Worm (Caenorhabditis elegans) whole organism, L1 larva: ENCODE results near the gene mpst-7.

ENCODE experiments used
- C04F5.9 ChIP-seq: sonication (generic microtip); optimal IDR thresholded peaks from 2 replicates; lab custom pipeline; 2016; ENCODE audit warnings: missing genetic modification characterization, missing compliant biosample characterization
- C16A3.4 ChIP-seq: fragments of 150-350 bp; optimal IDR thresholded peaks from 2 replicates; lab custom pipeline; 2014; ENCODE audit warnings: missing biosample characterization, missing genetic modification characterization
- F16B12.6 ChIP-seq: fragments of 150-350 bp; optimal IDR thresholded peaks from 2 replicates; lab custom pipeline; 2014; ENCODE audit warnings: missing biosample characterization, missing genetic modification characterization
- Y116A8C.19 ChIP-seq: sonication (generic microtip); optimal IDR thresholded peaks from 2 replicates; lab custom pipeline; 2016; ENCODE audit warnings: missing compliant biosample characterization, missing genetic modification characterization, borderline replicate concordance
- aha-1 ChIP-seq: fragments of 150-350 bp; optimal IDR thresholded peaks from 2 replicates; lab custom pipeline; 2014; ENCODE audit warnings: missing biosample characterization, missing genetic modification characterization
- ama-1 ChIP-seq: fragments of 150-350 bp; optimal IDR thresholded peaks from 2 replicates; lab custom pipeline; 2014
- blmp-1 ChIP-seq: fragments of 150-350 bp; optimal IDR thresholded peaks from 2 replicates; lab custom pipeline; 2014; ENCODE audit warnings: missing biosample characterization, missing genetic modification characterization
- ceh-82 ChIP-seq, 3 experiments: fragments of 150-350 bp in 1 of 3; sonication (generic microtip) in 2 of 3; optimal IDR thresholded peaks; 2 replicates each; lab custom pipeline; 2014 to 2017; ENCODE audit warnings: missing biosample characterization in 3 of 3, missing genetic modification characterization in 3 of 3
- efl-1 ChIP-seq, 4 experiments: fragments of 150-350 bp; optimal IDR thresholded peaks in 3 of 4; peaks in 1 of 4; 1 replicate in 1 of 4; 2 replicates in 3 of 4; lab custom pipeline; 2014; ENCODE audit warnings: missing biosample characterization in 2 of 4, missing genetic modification characterization in 2 of 4, missing genetic modification reagents in 2 of 4
- elt-2 ChIP-seq: sonication (generic microtip); optimal IDR thresholded peaks from 2 replicates; lab custom pipeline; 2016; ENCODE audit warnings: missing genetic modification characterization, mild to moderate bottlenecking, inconsistent platforms, missing compliant biosample characterization, missing genetic modification reagents
- ets-5 ChIP-seq: fragments of 200-800 bp; sonication (Bioruptor generic); IDR thresholded peaks from 2 replicates; pipeline ENCODE4 v1.3.6; 2022; ENCODE audit warnings: missing genetic modification characterization, missing compliant biosample characterization
- fkh-8 ChIP-seq: sonication (generic microtip); optimal IDR thresholded peaks from 2 replicates; lab custom pipeline; 2016; ENCODE audit warnings: mild to moderate bottlenecking, missing genetic modification characterization, missing compliant biosample characterization
- fos-1 ChIP-seq: fragments of 150-350 bp; optimal IDR thresholded peaks from 2 replicates; lab custom pipeline; 2014; ENCODE audit warnings: missing biosample characterization, missing genetic modification characterization
- grh-1 ChIP-seq: fragments of 200-800 bp; sonication (Bioruptor generic); IDR thresholded peaks from 2 replicates; pipeline ENCODE4 v1.3.6; 2022; ENCODE audit warnings: missing genetic modification reagents, missing genetic modification characterization, missing compliant biosample characterization
- hlh-17 ChIP-seq: fragments of 200-800 bp; sonication (Bioruptor generic); optimal IDR thresholded peaks from 2 replicates; lab custom pipeline; 2018; ENCODE audit warnings: missing genetic modification characterization, mild to moderate bottlenecking, missing compliant biosample characterization, moderate library complexity, borderline replicate concordance
- hlh-4 ChIP-seq: sonication (generic microtip); optimal IDR thresholded peaks from 2 replicates; lab custom pipeline; 2016; ENCODE audit warnings: mild to moderate bottlenecking, missing genetic modification characterization, missing compliant biosample characterization
- lir-3 ChIP-seq: sonication (generic microtip); optimal IDR thresholded peaks from 2 replicates; lab custom pipeline; 2016; ENCODE audit warnings: mild to moderate bottlenecking, missing genetic modification characterization, moderate library complexity, missing compliant biosample characterization; ENCODE audit not compliant: poor library complexity
- mdl-1 ChIP-seq, 2 experiments: fragments of 150-350 bp; optimal IDR thresholded peaks; 2 replicates each; lab custom pipeline; 2014 to 2017; ENCODE audit warnings: missing biosample characterization in 2 of 2, missing genetic modification characterization in 2 of 2, inconsistent platforms in 1 of 2
- mep-1 ChIP-seq: fragments of 150-350 bp; optimal IDR thresholded peaks from 2 replicates; lab custom pipeline; 2014; ENCODE audit warnings: missing biosample characterization, missing genetic modification characterization
- nhr-12 ChIP-seq: sonication (generic microtip); optimal IDR thresholded peaks from 2 replicates; lab custom pipeline; 2017; ENCODE audit warnings: missing biosample characterization, missing genetic modification characterization
- nhr-28 ChIP-seq: fragments of 150-350 bp; optimal IDR thresholded peaks from 2 replicates; lab custom pipeline; 2014; ENCODE audit warnings: missing biosample characterization, missing genetic modification characterization
- nhr-47 ChIP-seq: sonication (generic microtip); optimal IDR thresholded peaks from 2 replicates; lab custom pipeline; 2016; ENCODE audit warnings: mild to moderate bottlenecking, missing genetic modification characterization, moderate library complexity, missing compliant biosample characterization
- nhr-76 ChIP-seq: sonication (generic microtip); optimal IDR thresholded peaks from 2 replicates; lab custom pipeline; 2017; ENCODE audit warnings: missing biosample characterization, missing genetic modification characterization
- nhr-85 ChIP-seq: sonication (generic microtip); peaks from one replicate; lab custom pipeline; 2016; ENCODE audit warnings: missing genetic modification characterization, inconsistent platforms, missing compliant biosample characterization
- nhr-90 ChIP-seq: sonication (generic microtip); optimal IDR thresholded peaks from 2 replicates; lab custom pipeline; 2016; ENCODE audit warnings: mild to moderate bottlenecking, missing genetic modification characterization, missing compliant biosample characterization; ENCODE audit not compliant: poor library complexity
- pax-3 ChIP-seq: fragments of 200-800 bp; sonication (Bioruptor generic); optimal IDR thresholded peaks from 2 replicates; lab custom pipeline; 2018; ENCODE audit warnings: mild to moderate bottlenecking, missing genetic modification characterization, moderate library complexity, missing compliant biosample characterization
- pqm-1 ChIP-seq: sonication (generic microtip); optimal IDR thresholded peaks from 3 replicates; lab custom pipeline; 2017; ENCODE audit warnings: missing biosample characterization, missing genetic modification characterization
- skn-1 ChIP-seq: fragments of 150-350 bp; optimal IDR thresholded peaks from 2 replicates; lab custom pipeline; 2014; ENCODE audit warnings: missing biosample characterization, missing genetic modification characterization
- snpc-4 ChIP-seq: fragments of 150-350 bp; optimal IDR thresholded peaks from 2 replicates; lab custom pipeline; 2014; ENCODE audit warnings: missing biosample characterization, missing genetic modification characterization
- sox-4 ChIP-seq: sonication (generic microtip); optimal IDR thresholded peaks from 2 replicates; lab custom pipeline; 2016; ENCODE audit warnings: missing genetic modification characterization, missing compliant biosample characterization
- sptf-1 ChIP-seq: fragments of 150-350 bp; optimal IDR thresholded peaks from 2 replicates; lab custom pipeline; 2014; ENCODE audit warnings: missing biosample characterization, missing genetic modification characterization
- swsn-7 ChIP-seq: sonication (generic microtip); optimal IDR thresholded peaks from 2 replicates; lab custom pipeline; 2016; ENCODE audit warnings: missing genetic modification characterization, missing compliant biosample characterization
- tbx-2 ChIP-seq: sonication (generic microtip); optimal IDR thresholded peaks from 2 replicates; lab custom pipeline; 2016; ENCODE audit warnings: missing genetic modification characterization, missing compliant biosample characterization
- unc-62 ChIP-seq: fragments of 150-350 bp; optimal IDR thresholded peaks from 2 replicates; lab custom pipeline; 2014; ENCODE audit warnings: missing biosample characterization, missing genetic modification reagents, missing genetic modification characterization
- unc-86 ChIP-seq: sonication (generic microtip); optimal IDR thresholded peaks from 2 replicates; lab custom pipeline; 2016; ENCODE audit warnings: missing genetic modification characterization, missing compliant biosample characterization
- vab-15 ChIP-seq: sonication (generic microtip); optimal IDR thresholded peaks from 2 replicates; lab custom pipeline; 2017; ENCODE audit warnings: missing genotype, mild to moderate bottlenecking, missing genetic modification characterization, missing compliant biosample characterization
- xbp-1 ChIP-seq: sonication (generic microtip); optimal IDR thresholded peaks from 2 replicates; lab custom pipeline; 2016; ENCODE audit warnings: missing genetic modification characterization, missing compliant biosample characterization
- zag-1 ChIP-seq: fragments of 150-350 bp; optimal IDR thresholded peaks from 2 replicates; lab custom pipeline; 2014; ENCODE audit warnings: missing biosample characterization, missing genetic modification characterization
- zip-4 ChIP-seq: fragments of 200-800 bp; sonication (Bioruptor generic); optimal IDR thresholded peaks from 2 replicates; lab custom pipeline; 2018; ENCODE audit warnings: mild to moderate bottlenecking, missing genetic modification characterization, moderate library complexity, missing compliant biosample characterization
- ztf-11 ChIP-seq, 2 experiments: sonication (generic microtip); optimal IDR thresholded peaks; 2 replicates each; lab custom pipeline; 2016 to 2017; ENCODE audit warnings: missing genetic modification characterization in 2 of 2, missing biosample characterization in 1 of 2, missing compliant biosample characterization in 1 of 2

Gene mpst-7

DNA sequence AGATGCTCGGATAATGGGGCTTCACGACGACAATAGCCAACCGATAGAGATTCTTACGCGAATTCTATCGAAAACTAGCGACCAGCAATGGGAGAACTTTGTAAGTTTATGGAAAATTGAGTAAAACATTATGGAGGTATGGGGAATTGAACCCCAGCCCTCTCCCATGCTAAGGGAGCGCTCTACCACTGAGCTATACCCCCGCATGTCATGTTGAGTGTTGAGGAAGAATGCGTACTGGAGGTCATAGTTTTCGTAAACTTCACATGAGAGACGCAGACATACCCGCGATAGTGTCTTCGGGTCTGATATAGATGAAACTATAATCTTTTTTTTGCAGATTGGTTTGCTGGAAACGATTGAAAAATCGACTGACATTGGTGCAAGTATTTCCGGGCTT lies 42.4 kb upstream of the mpst-7 start (continued):
- TF ChIP-seq pax-3 (tag; lab: Kevin White, UChicago) = peak; percentile 71
- TF ChIP-seq unc-62 (GFP tag; lab: Kevin White, UChicago) = no peak
- TF ChIP-seq xbp-1 = peak; percentile 38
- TF ChIP-seq mdl-1 (tag; optimal IDR thresholded peaks at IDR 0.05; lab: Kevin White, UChicago) = peak in 1 of 2 experiments; percentile 74
- peak; percentile 67 for TF ChIP-seq mep-1 (tag; lab: Kevin White, UChicago)
- no peak for TF ChIP-seq grh-1 (GFP tag; lab: Robert Waterston, UW)
- TF ChIP-seq tbx-2 (tag; lab: Kevin White, UChicago) = peak; percentile 32
- TF ChIP-seq unc-86 (tag; lab: Kevin White, UChicago) = peak; percentile 1
- no peak for TF ChIP-seq hlh-17
- TF ChIP-seq blmp-1 (tag; lab: Kevin White, UChicago) = peak; percentile 18
- no peak for TF ChIP-seq F16B12.6 (tag; lab: Kevin White, UChicago)
- TF ChIP-seq efl-1 (optimal IDR thresholded peaks at IDR 0.05; lab: Kevin White, UChicago) = peak; percentile 50 to 56
- TF ChIP-seq efl-1 (GFP tag; optimal IDR thresholded peaks at IDR 0.05 in 1 of 2; lab: Kevin White, UChicago) = peak; percentile 28 to 94
- TF ChIP-seq hlh-4 = no peak
- peak; percentile 58 for TF ChIP-seq snpc-4 (tag; lab: Kevin White, UChicago)
- peak; percentile 75 for TF ChIP-seq nhr-47 (tag; lab: Kevin White, UChicago)
- peak; percentile 34 for TF ChIP-seq lir-3 (tag; lab: Kevin White, UChicago)
- no peak for TF ChIP-seq nhr-76
- TF ChIP-seq sox-4 (tag; lab: Kevin White, UChicago) = no peak
- TF ChIP-seq vab-15 = peak; percentile 41
- TF ChIP-seq nhr-90 = peak; percentile 55
- peak; percentile 58 for TF ChIP-seq swsn-7
- peak; percentile 20 to 58 (median 54) for TF ChIP-seq ceh-82 (tag; optimal IDR thresholded peaks at IDR 0.05; lab: Kevin White, UChicago)
- no peak for TF ChIP-seq pqm-1 (tag; lab: Kevin White, UChicago)
- TF ChIP-seq zag-1 (tag; lab: Kevin White, UChicago) = no peak
- TF ChIP-seq, all 84 proteins: peak for 41

DNA sequence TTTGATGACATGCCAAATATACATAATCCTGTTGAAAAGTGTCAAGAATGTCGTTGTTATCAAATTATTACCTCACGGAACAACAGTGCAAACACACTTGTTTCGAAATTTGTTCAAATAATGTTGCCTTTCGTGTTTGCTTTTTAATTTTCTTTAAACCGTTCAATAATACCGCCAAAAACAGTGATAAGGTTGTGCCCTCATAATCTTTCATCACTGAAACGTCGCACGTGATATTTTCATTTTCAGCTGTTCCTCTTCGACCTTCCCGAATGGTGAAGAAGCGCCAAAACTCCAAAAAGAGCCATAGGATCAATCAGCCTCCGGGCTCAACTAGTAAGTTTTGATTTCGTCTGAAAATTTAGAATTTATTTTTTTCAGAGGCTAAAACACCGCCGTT lies 41.1 kb upstream of the mpst-7 start, which contains the start of gene inft-2:
Gene inft-2, plus strand, starts transcription at position 248 of the 400 bp plus-strand sequence.
- TF ChIP-seq fkh-8 = no peak
- no peak for TF ChIP-seq efl-1 (optimal IDR thresholded peaks at IDR 0.05; lab: Kevin White, UChicago)
- TF ChIP-seq efl-1 (GFP tag; optimal IDR thresholded peaks at IDR 0.05 in 1 of 2; lab: Kevin White, UChicago) = peak in 1 of 2 experiments; percentile 52
- peak; percentile 25 for TF ChIP-seq elt-2 (tag; lab: Kevin White, UChicago)

DNA sequence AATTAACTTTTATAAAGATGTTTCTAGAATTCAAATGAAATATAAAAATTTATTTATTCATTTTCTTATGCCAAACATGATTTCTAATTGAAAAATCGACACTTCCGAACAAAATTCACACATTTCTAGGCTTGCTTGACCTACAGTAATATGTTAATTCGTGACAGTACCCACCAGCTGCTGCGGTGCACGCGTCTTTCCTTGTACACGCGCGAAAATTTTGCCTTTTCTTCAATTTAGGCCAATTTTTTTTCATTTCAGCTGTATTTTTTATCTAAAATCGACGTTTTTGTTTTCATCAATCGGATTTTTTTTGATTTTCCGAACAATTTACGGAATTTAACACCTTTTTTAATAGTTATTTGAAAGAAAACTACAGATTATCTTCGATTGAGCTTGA lies 39.1 kb upstream of the mpst-7 start:
- no peak for TF ChIP-seq fos-1
- TF ChIP-seq Y116A8C.19 (tag; lab: Kevin White, UChicago) = no peak
- no peak for TF ChIP-seq ama-1 (lab: Kevin White, UChicago)
- TF ChIP-seq ets-5 (GFP tag; lab: Robert Waterston, UW) = no peak
- no peak for TF ChIP-seq C16A3.4 (tag; lab: Kevin White, UChicago)

DNA sequence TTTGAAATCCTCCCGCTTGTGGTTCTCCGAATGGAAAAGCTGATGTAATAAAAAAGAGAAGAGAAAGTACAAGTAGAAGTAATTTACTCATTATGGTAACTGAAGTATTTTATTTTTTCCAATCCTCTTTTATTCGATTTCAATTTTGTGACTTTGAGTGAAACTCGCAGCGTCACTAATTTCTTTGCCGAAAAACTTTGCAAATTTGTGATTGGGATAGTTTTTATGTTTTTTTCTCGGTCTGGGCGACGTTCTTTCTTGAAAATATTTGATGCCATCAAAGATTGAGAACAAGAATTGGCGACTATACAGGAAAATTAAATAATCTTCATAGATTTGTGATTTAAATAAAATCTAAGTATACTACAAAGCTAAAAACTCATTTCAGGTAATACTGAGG lies 38.6 kb upstream of the mpst-7 start, which contains the start of gene far-4:
Gene far-4, minus strand, starts transcription at position 101 of the 400 bp plus-strand sequence.
- TF ChIP-seq tbx-2 (tag; lab: Kevin White, UChicago) (no peak), ama-1 (lab: Kevin White, UChicago) (no peak), C04F5.9 (tag; lab: Kevin White, UChicago) (no peak), nhr-85 (tag; lab: Kevin White, UChicago) (no peak), sptf-1 (no peak), nhr-12 (tag; lab: Kevin White, UChicago) (no peak), ztf-11 (tag; optimal IDR thresholded peaks at IDR 0.05; lab: Kevin White, UChicago) (no peak), xbp-1 (no peak), aha-1 (tag; lab: Kevin White, UChicago) (no peak), swsn-7 (no peak), F16B12.6 (tag; lab: Kevin White, UChicago) (no peak), nhr-76 (no peak), skn-1 (tag; lab: Kevin White, UChicago) (no peak), unc-62 (GFP tag; lab: Kevin White, UChicago) (no peak), zip-4 (GFP tag; lab: Kevin White, UChicago) (no peak), nhr-28 (no peak), blmp-1 (tag; lab: Kevin White, UChicago) (no peak)
